Fruit fly (Drosophila melanogaster) whole organism, embryonic: ENCODE results near the gene mav.
A peak's percentile ranks its signal among the peaks of the same experiment; 100 is the strongest.

ENCODE experiments used
- Abd-B ChIP-seq: fragments of 200-800 bp; sonication (Bioruptor generic); optimal IDR thresholded peaks from 2 replicates; lab custom pipeline; 2018; ENCODE audit warnings: missing biosample characterization, mild to moderate bottlenecking, missing genetic modification characterization, moderate library complexity
- Antp ChIP-seq: fragments of 200-800 bp; sonication (Bioruptor generic); optimal IDR thresholded peaks from 3 replicates; lab custom pipeline; 2016; ENCODE audit warnings: missing biosample characterization, missing genetic modification characterization
- Asciz ChIP-seq: fragments of 200-800 bp; sonication (Bioruptor generic); optimal IDR thresholded peaks from 2 replicates; lab custom pipeline; 2017; ENCODE audit warnings: missing biosample characterization, mild to moderate bottlenecking, missing genetic modification characterization, missing genetic modification reagents
- CG1024 ChIP-seq: fragments of 200-800 bp; sonication (Bioruptor generic); IDR thresholded peaks from 2 replicates; pipeline ENCODE4 v1.3.6; 2022; ENCODE audit warnings: missing biosample characterization, missing genetic modification characterization
- CG14014 ChIP-seq: fragments of 200-800 bp; sonication (Bioruptor generic); IDR thresholded peaks from 2 replicates; pipeline ENCODE4 v1.3.6; 2022; ENCODE audit warnings: missing biosample characterization, missing genetic modification characterization
- CG15269 ChIP-seq: fragments of 200-800 bp; sonication (Bioruptor generic); optimal IDR thresholded peaks from 2 replicates; lab custom pipeline; 2018; ENCODE audit warnings: missing biosample characterization, mild to moderate bottlenecking, missing genetic modification characterization, moderate library complexity
- CG15479 ChIP-seq: fragments of 200-800 bp; sonication (Bioruptor generic); optimal IDR thresholded peaks from 3 replicates; lab custom pipeline; 2019; ENCODE audit warnings: missing biosample characterization, mild to moderate bottlenecking, missing genetic modification characterization, moderate library complexity
- CG16779 ChIP-seq: fragments of 200-800 bp; sonication (Bioruptor generic); IDR thresholded peaks from 2 replicates; pipeline ENCODE4 v1.3.6; 2022; ENCODE audit warnings: missing biosample characterization, missing genetic modification characterization
- CG1832 ChIP-seq: fragments of 200-800 bp; sonication (Bioruptor generic); optimal IDR thresholded peaks from 2 replicates; lab custom pipeline; 2017; ENCODE audit warnings: missing biosample characterization, mild to moderate bottlenecking, missing genetic modification characterization, inconsistent platforms
- CG32532 ChIP-seq: fragments of 200-800 bp; sonication (Bioruptor generic); IDR thresholded peaks from 2 replicates; pipeline ENCODE4 v1.3.6; 2022; ENCODE audit warnings: missing biosample characterization, missing genetic modification characterization
- CG4282 ChIP-seq: fragments of 200-800 bp; sonication (Bioruptor generic); optimal IDR thresholded peaks from 2 replicates; lab custom pipeline; 2016; ENCODE audit warnings: missing biosample characterization, missing genetic modification characterization
- CG43689 ChIP-seq: fragments of 200-800 bp; sonication (Bioruptor generic); IDR thresholded peaks from 2 replicates; pipeline ENCODE4 v1.3.6; 2022; ENCODE audit warnings: missing biosample characterization, missing genetic modification characterization
- CG4424 ChIP-seq: fragments of 200-800 bp; sonication (Bioruptor generic); optimal IDR thresholded peaks from 3 replicates; lab custom pipeline; 2016; ENCODE audit warnings: missing biosample characterization, missing genetic modification characterization
- CG5953 ChIP-seq: fragments of 200-800 bp; sonication (Bioruptor generic); IDR thresholded peaks from 2 replicates; pipeline ENCODE4 v1.3.6; 2022; ENCODE audit warnings: missing biosample characterization, missing genetic modification characterization
- CG6689 ChIP-seq: fragments of 200-800 bp; sonication (Bioruptor generic); IDR thresholded peaks from 2 replicates; pipeline ENCODE4 v1.3.6; 2022; ENCODE audit warnings: missing biosample characterization, missing genetic modification characterization
- CG7839 ChIP-seq: fragments of 200-800 bp; sonication (Bioruptor generic); optimal IDR thresholded peaks from 3 replicates; lab custom pipeline; 2018; ENCODE audit warnings: missing biosample characterization, mild to moderate bottlenecking, missing genetic modification characterization, moderate library complexity
- CG8089 ChIP-seq: fragments of 200-800 bp; sonication (Bioruptor generic); optimal IDR thresholded peaks from 3 replicates; lab custom pipeline; 2016; ENCODE audit warnings: missing biosample characterization, missing genetic modification characterization
- CG8478 ChIP-seq: fragments of >200 bp; optimal IDR thresholded peaks from 2 replicates; lab custom pipeline; 2018
- CG9932 ChIP-seq: fragments of 200-800 bp; sonication (Bioruptor generic); IDR thresholded peaks from 2 replicates; pipeline ENCODE4 v1.3.6; 2022; ENCODE audit warnings: missing biosample characterization, missing genetic modification characterization
- D ChIP-seq, 2 experiments: fragments of 200-800 bp in 1 of 2; fragments of >200 bp in 1 of 2; sonication (Bioruptor generic) in 1 of 2; optimal IDR thresholded peaks; 2 replicates in 1 of 2; 3 replicates in 1 of 2; lab custom pipeline; 2017; ENCODE audit warnings: mild to moderate bottlenecking in 1 of 2, missing biosample characterization in 1 of 2, missing genetic modification characterization in 1 of 2, missing genetic modification reagents in 1 of 2
- Dip2 ChIP-seq: fragments of 200-800 bp; sonication (Bioruptor generic); IDR thresholded peaks from 2 replicates; pipeline ENCODE4 v1.3.6; 2022; ENCODE audit warnings: missing biosample characterization, missing genetic modification characterization
- Doc3 ChIP-seq: fragments of 200-800 bp; sonication (Bioruptor generic); IDR thresholded peaks from 3 replicates; pipeline ENCODE4 v1.3.6; 2022; ENCODE audit warnings: missing biosample characterization, missing genetic modification characterization; ENCODE audit not compliant: partially characterized antibody
- E2f1 ChIP-seq: fragments of 200-800 bp; sonication (Bioruptor generic); IDR thresholded peaks from 2 replicates; pipeline ENCODE4 v1.3.6; 2022; ENCODE audit warnings: missing biosample characterization, missing genetic modification characterization
- Fer1 ChIP-seq: fragments of 200-800 bp; sonication (Bioruptor generic); optimal IDR thresholded peaks from 2 replicates; lab custom pipeline; 2017; ENCODE audit warnings: missing biosample characterization, mild to moderate bottlenecking, missing genetic modification characterization
- HLH4C ChIP-seq: fragments of 200-800 bp; sonication (Bioruptor generic); IDR thresholded peaks from 3 replicates; pipeline ENCODE4 v1.3.6; 2022; ENCODE audit warnings: missing biosample characterization, missing genetic modification characterization; ENCODE audit not compliant: partially characterized antibody
- Hand ChIP-seq: fragments of 200-800 bp; sonication (Bioruptor generic); optimal IDR thresholded peaks from 2 replicates; lab custom pipeline; 2017; ENCODE audit warnings: mild to moderate bottlenecking, missing biosample characterization, missing genetic modification reagents, missing genetic modification characterization
- Mad ChIP-seq: fragments of 200-800 bp; sonication (Bioruptor generic); optimal IDR thresholded peaks from 2 replicates; lab custom pipeline; 2016; ENCODE audit warnings: missing biosample characterization, missing genetic modification characterization
- Nf-YA ChIP-seq: fragments of 200-800 bp; sonication (Bioruptor generic); IDR thresholded peaks from 2 replicates; pipeline ENCODE4 v1.3.6; 2022; ENCODE audit warnings: missing biosample characterization, missing genetic modification characterization
- PHDP ChIP-seq: fragments of 200-800 bp; sonication (Bioruptor generic); optimal IDR thresholded peaks from 3 replicates; lab custom pipeline; 2018; ENCODE audit warnings: missing biosample characterization, mild to moderate bottlenecking, missing genetic modification characterization, moderate library complexity
- Ssrp ChIP-seq: fragments of 200-800 bp; sonication (Bioruptor generic); optimal IDR thresholded peaks from 2 replicates; lab custom pipeline; 2018; ENCODE audit warnings: missing biosample characterization, mild to moderate bottlenecking, missing genetic modification characterization, moderate library complexity
- Xbp1 ChIP-seq: fragments of 200-800 bp; sonication (Bioruptor generic); optimal IDR thresholded peaks from 3 replicates; lab custom pipeline; 2016; ENCODE audit warnings: missing biosample characterization, mild to moderate bottlenecking, missing genetic modification characterization
- abd-A ChIP-seq: fragments of 200-800 bp; sonication (Bioruptor generic); optimal IDR thresholded peaks from 3 replicates; lab custom pipeline; 2019; ENCODE audit warnings: missing biosample characterization, mild to moderate bottlenecking, missing genetic modification characterization, moderate library complexity
- ac ChIP-seq: fragments of 200-800 bp; sonication (Bioruptor generic); optimal IDR thresholded peaks from 3 replicates; lab custom pipeline; 2017; ENCODE audit warnings: missing biosample characterization, mild to moderate bottlenecking, missing genetic modification characterization
- ara ChIP-seq: fragments of 200-800 bp; sonication (Bioruptor generic); IDR thresholded peaks from 2 replicates; pipeline ENCODE4 v1.3.6; 2022; ENCODE audit warnings: missing biosample characterization, missing genetic modification characterization
- bcd ChIP-seq: fragments of 200-800 bp; sonication (Bioruptor generic); optimal IDR thresholded peaks from 2 replicates; lab custom pipeline; 2017; ENCODE audit warnings: missing biosample characterization, mild to moderate bottlenecking, missing genetic modification characterization
- caup ChIP-seq: fragments of 200-800 bp; sonication (Bioruptor generic); optimal IDR thresholded peaks from 3 replicates; lab custom pipeline; 2017; ENCODE audit warnings: missing biosample characterization, mild to moderate bottlenecking, missing genetic modification characterization, moderate library complexity; ENCODE audit not compliant: severe bottlenecking
- crp ChIP-seq, 2 experiments: fragments of 200-800 bp; sonication (Bioruptor generic); optimal IDR thresholded peaks; 2 replicates in 1 of 2; 3 replicates in 1 of 2; lab custom pipeline; 2017; ENCODE audit warnings: missing biosample characterization in 2 of 2, missing genetic modification characterization in 2 of 2, mild to moderate bottlenecking in 1 of 2, moderate library complexity in 1 of 2
- disco-r ChIP-seq: fragments of 200-800 bp; sonication (Bioruptor generic); optimal IDR thresholded peaks from 2 replicates; lab custom pipeline; 2016; ENCODE audit warnings: missing biosample characterization, missing genetic modification characterization
- gro ChIP-seq: fragments of 200-800 bp; sonication (Bioruptor generic); optimal IDR thresholded peaks from 2 replicates; lab custom pipeline; 2016; ENCODE audit warnings: missing biosample characterization, missing genetic modification characterization
- kah ChIP-seq: fragments of 200-800 bp; sonication (Bioruptor generic); optimal IDR thresholded peaks from 2 replicates; lab custom pipeline; 2018; ENCODE audit warnings: missing biosample characterization, mild to moderate bottlenecking, missing genetic modification characterization
- pfk ChIP-seq: fragments of 200-800 bp; sonication (Bioruptor generic); optimal IDR thresholded peaks from 2 replicates; lab custom pipeline; 2018; ENCODE audit warnings: missing biosample characterization, mild to moderate bottlenecking, missing genetic modification characterization, moderate library complexity
- pros ChIP-seq: fragments of 200-800 bp; sonication (Bioruptor generic); optimal IDR thresholded peaks from 3 replicates; lab custom pipeline; 2019; ENCODE audit warnings: missing biosample characterization, mild to moderate bottlenecking, missing genetic modification characterization, moderate library complexity
- pzg ChIP-seq: fragments of 200-800 bp; sonication (Bioruptor generic); optimal IDR thresholded peaks from 3 replicates; lab custom pipeline; 2018; ENCODE audit warnings: missing biosample characterization, mild to moderate bottlenecking, missing genetic modification characterization, moderate library complexity
- run ChIP-seq: fragments of 200-800 bp; sonication (Bioruptor generic); optimal IDR thresholded peaks from 3 replicates; lab custom pipeline; 2018; ENCODE audit warnings: missing biosample characterization, mild to moderate bottlenecking, missing genetic modification characterization
- slbo ChIP-seq: fragments of 200-800 bp; sonication (Bioruptor generic); IDR thresholded peaks from 2 replicates; pipeline ENCODE4 v1.3.6; 2022; ENCODE audit warnings: missing biosample characterization, missing genetic modification characterization
- tin ChIP-seq: fragments of 200-800 bp; sonication (Bioruptor generic); optimal IDR thresholded peaks from 3 replicates; lab custom pipeline; 2016; ENCODE audit warnings: missing biosample characterization, missing genetic modification characterization
- tna ChIP-seq: fragments of 200-800 bp; sonication (Bioruptor generic); IDR thresholded peaks from 2 replicates; pipeline ENCODE4 v1.3.6; 2022; ENCODE audit warnings: missing biosample characterization, missing genetic modification characterization; ENCODE audit not compliant: partially characterized antibody

Gene mav

DNA sequence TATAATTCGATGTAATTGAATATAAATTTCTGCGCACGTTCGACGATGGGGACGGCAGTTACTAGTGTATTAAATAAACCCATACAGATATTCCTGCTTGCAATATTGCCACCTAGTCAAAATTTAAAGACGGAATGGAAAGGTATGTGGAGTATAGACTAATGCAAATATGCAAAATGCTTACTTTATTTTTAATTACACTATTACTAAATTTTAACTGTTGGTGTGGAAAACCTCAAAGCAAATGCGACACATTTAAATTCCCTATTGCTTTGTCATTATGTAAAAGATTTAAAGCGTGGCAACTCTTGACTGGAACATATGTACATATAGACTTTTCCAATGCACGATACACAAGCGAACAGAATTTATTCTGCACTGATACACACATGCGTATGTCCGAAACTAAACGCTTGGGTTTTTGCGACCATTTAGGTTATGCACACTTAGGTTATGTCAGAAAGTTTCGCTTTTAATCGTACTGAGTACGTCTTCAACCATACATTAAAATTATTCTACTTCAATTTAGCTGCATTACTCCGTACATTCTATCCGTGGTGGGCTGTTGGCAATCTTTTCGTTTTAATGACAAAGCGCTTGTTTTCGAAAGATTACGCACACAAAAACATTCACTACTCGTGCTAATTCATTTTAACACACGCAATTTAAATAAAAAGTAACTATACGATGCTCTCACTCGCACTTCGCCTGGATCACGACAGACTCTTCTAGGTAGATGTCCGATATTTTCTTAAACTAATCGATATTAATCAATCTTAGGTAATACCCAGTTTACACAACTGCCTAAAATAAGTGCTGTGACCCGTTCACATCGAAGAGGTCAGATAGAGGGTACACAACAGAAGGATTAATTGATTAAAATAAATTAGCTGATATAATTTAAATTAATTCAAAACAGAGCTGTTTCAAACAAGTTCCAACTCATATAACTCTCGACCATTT lies 34.3 kb upstream of the mav start, which contains the start of gene gw (continued):
- TF ChIP-seq D (optimal IDR thresholded peaks at IDR 0.05; lab: Kevin White, UChicago) (no peak), D (GFP tag; optimal IDR thresholded peaks at IDR 0.05; lab: Kevin White, UChicago) (peak; percentile 56), CG1832 (GFP tag; lab: Kevin White, UChicago) (no peak), CG43689 (GFP tag; lab: Robert Waterston, UW) (no peak), CG9932 (no peak), gro (peak; percentile 78), pzg (GFP tag; lab: Kevin White, UChicago) (peak; percentile 86), Nf-YA (GFP tag; lab: Robert Waterston, UW) (no peak; the same call in 1 of the 2 replicates), HLH4C (GFP tag; lab: Robert Waterston, UW) (peak; percentile 53; the same call in 2 of the 3 replicates), CG8089 (GFP tag; lab: Kevin White, UChicago) (peak; percentile 76), ara (no peak), Dip2 (GFP tag; lab: Robert Waterston, UW) (no peak), abd-A (tag; lab: Kevin White, UChicago) (no peak), ac (GFP tag; lab: Kevin White, UChicago) (no peak), E2f1 (GFP tag; lab: Robert Waterston, UW) (no peak), bcd (no peak), tna (GFP tag; lab: Robert Waterston, UW) (no peak), CG4424 (peak; percentile 84), crp (GFP tag; optimal IDR thresholded peaks at IDR 0.05; lab: Kevin White, UChicago) (peak in 1 of 2 experiments; percentile 54), kah (GFP tag; lab: Kevin White, UChicago) (peak; percentile 24), disco-r (GFP tag; lab: Kevin White, UChicago) (peak; percentile 61), CG4282 (GFP tag; lab: Kevin White, UChicago) (no peak), Hand (GFP tag; lab: Kevin White, UChicago) (no peak), Antp (GFP tag; lab: Kevin White, UChicago) (peak; percentile 76), Mad (GFP tag; lab: Kevin White, UChicago) (peak; percentile 82), pros (GFP tag; lab: Kevin White, UChicago) (no peak), CG5953 (GFP tag; lab: Robert Waterston, UW) (peak; percentile 71), CG15479 (peak; percentile 20), CG7839 (tag; lab: Kevin White, UChicago) (no peak), CG15269 (no peak), tin (peak; percentile 77), CG16779 (GFP tag; lab: Robert Waterston, UW) (no peak), Ssrp (peak; percentile 62), CG6689 (GFP tag; lab: Robert Waterston, UW) (peak; percentile 80; the same call in 1 of the 2 replicates), run (tag; lab: Kevin White, UChicago) (no peak), Doc3 (GFP tag; lab: Robert Waterston, UW) (no peak), PHDP (tag; lab: Kevin White, UChicago) (peak; percentile 81), Asciz (peak; percentile 61), CG32532 (GFP tag; lab: Robert Waterston, UW) (peak; percentile 76; the same call in 1 of the 2 replicates), Fer1 (GFP tag; lab: Kevin White, UChicago) (peak; percentile 80), CG14014 (GFP tag; lab: Robert Waterston, UW) (peak; percentile 65), pfk (GFP tag; lab: Kevin White, UChicago) (peak; percentile 75), Abd-B (GFP tag; lab: Kevin White, UChicago) (no peak), caup (GFP tag; lab: Kevin White, UChicago) (peak; percentile 81), Xbp1 (peak; percentile 82), slbo (GFP tag; lab: Robert Waterston, UW) (no peak), CG1024 (GFP tag; lab: Robert Waterston, UW) (peak; percentile 99), CG8478 (lab: Kevin White, UChicago) (no peak)
